Worm (Caenorhabditis elegans): Measurements from ENCODE around the gene pudl-2.

DNA sequence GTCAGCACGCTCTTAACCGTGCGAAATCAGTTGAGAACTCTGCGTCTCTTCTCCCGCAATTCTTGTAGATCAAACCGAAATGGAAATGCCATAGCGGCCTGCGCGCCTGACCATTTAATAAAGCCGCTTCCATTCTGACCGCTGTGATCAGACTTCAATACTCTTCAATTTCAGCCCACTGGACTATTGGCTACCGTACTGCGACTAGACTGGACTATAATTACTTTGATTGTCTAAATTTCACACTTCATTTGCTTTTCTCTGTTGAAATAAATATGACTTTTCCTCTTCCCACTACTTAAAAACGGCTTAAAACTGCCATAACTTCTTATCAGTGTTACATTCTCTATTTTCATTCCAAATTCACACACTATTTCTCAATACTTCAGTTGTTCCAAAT is 3.7 kb downstream of the pudl-2 start, which contains the start of gene Y54G2A.7:
- TF ChIP-seq ceh-13 (GFP tag; optimal IDR thresholded peaks at IDR 0.05), result no peak
- no peak for TF ChIP-seq ama-1 (optimal IDR thresholded peaks at IDR 0.05)
- TF ChIP-seq ets-7 (tag; optimal IDR thresholded peaks at IDR 0.05), result no peak
- no peak for TF ChIP-seq hnd-1 (tag; optimal IDR thresholded peaks at IDR 0.05)
- TF ChIP-seq aly-1 (tag; optimal IDR thresholded peaks at IDR 0.05), result no peak
- no peak for TF ChIP-seq pes-1 (GFP tag; IDR thresholded peaks at IDR 0.05)
